Fruit fly (Drosophila melanogaster) whole organism, embryonic: ENCODE results near the gene Dhc64C.
A peak's percentile ranks its signal among the peaks of the same experiment; 100 is the strongest.

Experiments
- Ada2b ChIP-seq: fragments of 200-800 bp; sonication (Bioruptor generic); IDR thresholded peaks from 2 replicates; pipeline ENCODE4 v1.3.6; 2022; ENCODE audit warnings: missing biosample characterization, missing genetic modification characterization
- Bdp1 ChIP-seq: fragments of 200-800 bp; sonication (Bioruptor generic); optimal IDR thresholded peaks from 3 replicates; lab custom pipeline; 2016; ENCODE audit warnings: missing biosample characterization, missing genetic modification characterization
- Bgb ChIP-seq: fragments of 200-800 bp; sonication (Bioruptor generic); IDR thresholded peaks from 2 replicates; pipeline ENCODE4 v1.3.6; 2022; ENCODE audit warnings: missing biosample characterization, missing genetic modification characterization; ENCODE audit not compliant: partially characterized antibody
- CG14860 ChIP-seq: fragments of 200-800 bp; sonication (Bioruptor generic); IDR thresholded peaks from 3 replicates; pipeline ENCODE4 v1.3.6; 2022; ENCODE audit warnings: missing biosample characterization, missing genetic modification characterization; ENCODE audit not compliant: partially characterized antibody
- CG15601 ChIP-seq: fragments of 200-800 bp; sonication (Bioruptor generic); optimal IDR thresholded peaks from 3 replicates; lab custom pipeline; 2019; ENCODE audit warnings: missing biosample characterization, mild to moderate bottlenecking, missing genetic modification characterization, moderate library complexity
- CG16813 ChIP-seq: fragments of 200-800 bp; sonication (Bioruptor generic); IDR thresholded peaks from 3 replicates; pipeline ENCODE4 v1.3.6; 2022; ENCODE audit warnings: missing biosample characterization, missing genetic modification characterization; ENCODE audit not compliant: partially characterized antibody
- CG17328 ChIP-seq: fragments of 200-800 bp; sonication (Bioruptor generic); IDR thresholded peaks from 2 replicates; pipeline ENCODE4 v1.3.6; 2022; ENCODE audit warnings: missing biosample characterization, missing genetic modification characterization
- CG2116 ChIP-seq: fragments of 200-800 bp; sonication (Bioruptor generic); optimal IDR thresholded peaks from 3 replicates; lab custom pipeline; 2018; ENCODE audit warnings: missing biosample characterization, mild to moderate bottlenecking, missing genetic modification characterization
- CG32767 ChIP-seq: fragments of 200-800 bp; sonication (Bioruptor generic); IDR thresholded peaks from 2 replicates; pipeline ENCODE4 v1.3.6; 2022; ENCODE audit warnings: missing biosample characterization, missing genetic modification characterization
- CG32772 ChIP-seq: fragments of 200-800 bp; sonication (Bioruptor generic); IDR thresholded peaks from 2 replicates; pipeline ENCODE4 v1.3.6; 2022; ENCODE audit warnings: missing biosample characterization, missing genetic modification characterization
- CG34224 ChIP-seq: fragments of 200-800 bp; sonication (Bioruptor generic); IDR thresholded peaks from 3 replicates; pipeline ENCODE4 v1.3.6; 2022; ENCODE audit warnings: missing biosample characterization, missing genetic modification characterization; ENCODE audit not compliant: partially characterized antibody
- CG4617 ChIP-seq: fragments of 200-800 bp; sonication (Bioruptor generic); optimal IDR thresholded peaks from 3 replicates; lab custom pipeline; 2016; ENCODE audit warnings: missing biosample characterization, missing genetic modification characterization, borderline replicate concordance
- CG6254 ChIP-seq: fragments of 200-800 bp; sonication (Bioruptor generic); optimal IDR thresholded peaks from 3 replicates; lab custom pipeline; 2017; ENCODE audit warnings: mild to moderate bottlenecking, missing biosample characterization, missing genetic modification reagents, missing genetic modification characterization
- CG7372 ChIP-seq: fragments of 200-800 bp; sonication (Bioruptor generic); IDR thresholded peaks from 2 replicates; pipeline ENCODE4 v1.3.6; 2022; ENCODE audit warnings: missing biosample characterization, missing genetic modification characterization
- CoRest ChIP-seq: fragments of 200-800 bp; sonication (Bioruptor generic); optimal IDR thresholded peaks from 3 replicates; lab custom pipeline; 2018; ENCODE audit warnings: missing biosample characterization, mild to moderate bottlenecking, missing genetic modification characterization, moderate library complexity
- E2f1 ChIP-seq: fragments of 200-800 bp; sonication (Bioruptor generic); IDR thresholded peaks from 2 replicates; pipeline ENCODE4 v1.3.6; 2022; ENCODE audit warnings: missing biosample characterization, missing genetic modification characterization
- Ets65A ChIP-seq: fragments of 200-800 bp; sonication (Bioruptor generic); peaks from one replicate; lab custom pipeline; 2016; ENCODE audit warnings: missing biosample characterization, missing genetic modification characterization
- HLH3B ChIP-seq: fragments of 200-800 bp; sonication (Bioruptor generic); IDR thresholded peaks from 2 replicates; pipeline ENCODE4 v1.3.6; 2022; ENCODE audit warnings: missing biosample characterization, missing genetic modification characterization
- HLHmδ ChIP-seq: fragments of 200-800 bp; sonication (Bioruptor generic); optimal IDR thresholded peaks from 2 replicates; lab custom pipeline; 2018; ENCODE audit warnings: missing biosample characterization, mild to moderate bottlenecking, missing genetic modification characterization, moderate library complexity
- Hmr ChIP-seq: fragments of 200-800 bp; sonication (Bioruptor generic); optimal IDR thresholded peaks from 3 replicates; lab custom pipeline; 2017; ENCODE audit warnings: mild to moderate bottlenecking, missing biosample characterization, missing genetic modification reagents, missing genetic modification characterization
- Myb ChIP-seq: fragments of 200-800 bp; sonication (Bioruptor generic); optimal IDR thresholded peaks from 2 replicates; lab custom pipeline; 2016; ENCODE audit warnings: missing biosample characterization, missing genetic modification characterization
- NK7.1 ChIP-seq: fragments of 200-800 bp; sonication (Bioruptor generic); optimal IDR thresholded peaks from 3 replicates; lab custom pipeline; 2016; ENCODE audit warnings: missing biosample characterization, missing genetic modification characterization
- Nf-YA ChIP-seq: fragments of 200-800 bp; sonication (Bioruptor generic); IDR thresholded peaks from 2 replicates; pipeline ENCODE4 v1.3.6; 2022; ENCODE audit warnings: missing biosample characterization, missing genetic modification characterization
- Opbp ChIP-seq: fragments of 200-800 bp; sonication (Bioruptor generic); IDR thresholded peaks from 3 replicates; pipeline ENCODE4 v1.3.6; 2022; ENCODE audit warnings: missing biosample characterization, missing genetic modification characterization; ENCODE audit not compliant: partially characterized antibody
- Ravus ChIP-seq: fragments of 200-800 bp; sonication (Bioruptor generic); IDR thresholded peaks from 2 replicates; pipeline ENCODE4 v1.3.6; 2022; ENCODE audit warnings: missing biosample characterization, missing genetic modification characterization
- Sry-β ChIP-seq: fragments of 200-800 bp; sonication (Bioruptor generic); optimal IDR thresholded peaks from 2 replicates; lab custom pipeline; 2018; ENCODE audit warnings: missing biosample characterization, mild to moderate bottlenecking, missing genetic modification characterization, moderate library complexity
- Trl ChIP-seq, 3 experiments: fragments of >200 bp in 2 of 3; fragments of 200-800 bp in 1 of 3; sonication (Bioruptor generic) in 1 of 3; optimal IDR thresholded peaks; 2 replicates in 1 of 3; 3 replicates in 2 of 3; lab custom pipeline; 2016 to 2017; ENCODE audit warnings: missing biosample characterization in 1 of 3, missing genetic modification characterization in 1 of 3
- YL-1 ChIP-seq: fragments of 200-800 bp; sonication (Bioruptor generic); optimal IDR thresholded peaks from 3 replicates; lab custom pipeline; 2017; ENCODE audit warnings: missing biosample characterization, mild to moderate bottlenecking, missing genetic modification characterization
- al ChIP-seq: fragments of 200-800 bp; sonication (Bioruptor generic); IDR thresholded peaks from 2 replicates; pipeline ENCODE4 v1.3.6; 2022; ENCODE audit warnings: missing biosample characterization, missing genetic modification characterization
- az2 ChIP-seq: fragments of 200-800 bp; sonication (Bioruptor generic); optimal IDR thresholded peaks from 3 replicates; lab custom pipeline; 2016; ENCODE audit warnings: missing biosample characterization, missing genetic modification characterization
- bcd ChIP-seq: fragments of 200-800 bp; sonication (Bioruptor generic); optimal IDR thresholded peaks from 2 replicates; lab custom pipeline; 2017; ENCODE audit warnings: missing biosample characterization, mild to moderate bottlenecking, missing genetic modification characterization
- cg ChIP-seq: fragments of 200-800 bp; sonication (Bioruptor generic); optimal IDR thresholded peaks from 3 replicates; lab custom pipeline; 2019; ENCODE audit warnings: missing biosample characterization, mild to moderate bottlenecking, missing genetic modification characterization, moderate library complexity
- crc ChIP-seq: fragments of 200-800 bp; sonication (Bioruptor generic); optimal IDR thresholded peaks from 2 replicates; lab custom pipeline; 2016; ENCODE audit warnings: missing biosample characterization, missing genetic modification characterization
- cwo ChIP-seq: fragments of 200-800 bp; sonication (Bioruptor generic); optimal IDR thresholded peaks from 3 replicates; lab custom pipeline; 2017; ENCODE audit warnings: missing biosample characterization, missing genetic modification characterization, mild to moderate bottlenecking, moderate library complexity, missing genetic modification reagents
- dati ChIP-seq: fragments of 200-800 bp; sonication (Bioruptor generic); IDR thresholded peaks from 2 replicates; pipeline ENCODE4 v1.3.6; 2022; ENCODE audit warnings: missing biosample characterization, missing genetic modification characterization
- fu2 ChIP-seq: fragments of 200-800 bp; sonication (Bioruptor generic); optimal IDR thresholded peaks from 2 replicates; lab custom pipeline; 2016; ENCODE audit warnings: missing biosample characterization, missing genetic modification characterization
- hkb ChIP-seq, 2 experiments: fragments of 200-800 bp in 1 of 2; fragments of >200 bp in 1 of 2; sonication (Bioruptor generic) in 1 of 2; IDR thresholded peaks in 1 of 2; optimal IDR thresholded peaks in 1 of 2; 2 replicates each; pipeline versions ENCODE4 v1.3.6 to Lab custom; 2017 to 2022; ENCODE audit warnings: missing biosample characterization in 1 of 2, missing genetic modification characterization in 1 of 2
- insv ChIP-seq, 2 experiments: fragments of 200-800 bp; sonication (Bioruptor generic); optimal IDR thresholded peaks; 3 replicates each; lab custom pipeline; 2016 to 2018; ENCODE audit warnings: missing biosample characterization in 2 of 2, missing genetic modification characterization in 2 of 2
- kni ChIP-seq: fragments of 200-800 bp; sonication (Bioruptor generic); optimal IDR thresholded peaks from 3 replicates; lab custom pipeline; 2017; ENCODE audit warnings: mild to moderate bottlenecking, missing biosample characterization, missing genetic modification reagents, missing genetic modification characterization
- knrl ChIP-seq: fragments of 200-800 bp; sonication (Bioruptor generic); IDR thresholded peaks from 3 replicates; pipeline ENCODE4 v1.3.6; 2022; ENCODE audit warnings: missing biosample characterization, missing genetic modification characterization; ENCODE audit not compliant: partially characterized antibody
- nerfin-2 ChIP-seq: fragments of 200-800 bp; sonication (Bioruptor generic); IDR thresholded peaks from 2 replicates; pipeline ENCODE4 v1.3.6; 2022; ENCODE audit warnings: missing biosample characterization, missing genetic modification characterization; ENCODE audit not compliant: partially characterized antibody
- pfk ChIP-seq: fragments of 200-800 bp; sonication (Bioruptor generic); optimal IDR thresholded peaks from 2 replicates; lab custom pipeline; 2018; ENCODE audit warnings: missing biosample characterization, mild to moderate bottlenecking, missing genetic modification characterization, moderate library complexity
- pnt ChIP-seq: fragments of 200-800 bp; sonication (Bioruptor generic); optimal IDR thresholded peaks from 3 replicates; lab custom pipeline; 2016; ENCODE audit warnings: missing biosample characterization, missing genetic modification characterization
- psq ChIP-seq: fragments of 200-800 bp; sonication (Bioruptor generic); optimal IDR thresholded peaks from 2 replicates; lab custom pipeline; 2017; ENCODE audit warnings: missing biosample characterization, missing genetic modification characterization
- repo ChIP-seq: fragments of 200-800 bp; sonication (Bioruptor generic); optimal IDR thresholded peaks from 2 replicates; lab custom pipeline; 2016; ENCODE audit warnings: missing biosample characterization, missing genetic modification characterization
- sd ChIP-seq: fragments of 200-800 bp; sonication (Bioruptor generic); optimal IDR thresholded peaks from 3 replicates; lab custom pipeline; 2018; ENCODE audit warnings: missing biosample characterization, mild to moderate bottlenecking, missing genetic modification characterization, moderate library complexity
- shn ChIP-seq: fragments of 200-800 bp; sonication (Bioruptor generic); optimal IDR thresholded peaks from 3 replicates; lab custom pipeline; 2016; ENCODE audit warnings: missing biosample characterization, missing genetic modification characterization
- sob ChIP-seq: fragments of 200-800 bp; sonication (Bioruptor generic); IDR thresholded peaks from 2 replicates; pipeline ENCODE4 v1.3.6; 2022; ENCODE audit warnings: missing biosample characterization, missing genetic modification characterization
- trem ChIP-seq: fragments of 200-800 bp; optimal IDR thresholded peaks from 3 replicates; lab custom pipeline; 2019; ENCODE audit warnings: missing biosample characterization, mild to moderate bottlenecking, missing genetic modification characterization, moderate library complexity

The Dhc64C gene

DNA sequence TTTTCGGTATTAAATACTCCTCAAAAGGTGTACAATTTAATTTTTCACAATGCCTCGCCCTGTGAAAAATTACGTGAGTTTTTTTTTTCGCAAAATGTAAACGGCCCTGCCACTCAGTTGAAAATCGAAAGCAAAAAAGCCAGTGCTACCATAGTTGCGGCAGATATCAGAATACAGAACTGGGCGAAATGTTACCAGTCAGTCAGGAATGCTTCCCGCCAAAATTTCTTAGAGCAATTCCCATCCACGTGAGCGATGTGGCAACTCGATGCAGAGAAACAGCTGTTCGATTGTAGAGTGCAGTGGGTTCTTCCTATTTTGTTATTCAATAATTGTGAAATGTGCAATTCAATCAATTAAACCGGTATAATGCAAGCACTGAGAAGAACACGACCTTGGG, at the start of gene Dhc64C, which contains the start of gene LeuRS-m (continued):
- TF ChIP-seq E2f1 (peak; percentile 100), sob (GFP tag; lab: Robert Waterston, UW) (peak; percentile 56), kni (peak; percentile 17), CG17328 (GFP tag; lab: Robert Waterston, UW) (no peak), CG7372 (GFP tag; lab: Robert Waterston, UW) (no peak), CG14860 (GFP tag; lab: Robert Waterston, UW) (peak; percentile 65), hkb (optimal IDR thresholded peaks at IDR 0.05; lab: Kevin White, UChicago) (peak; percentile 71), hkb (GFP tag; IDR thresholded peaks at IDR 0.05; lab: Robert Waterston, UW) (no peak), repo (GFP tag; lab: Kevin White, UChicago) (peak; percentile 64), CoRest (tag; lab: Kevin White, UChicago) (peak; percentile 39), az2 (peak; percentile 7), nerfin-2 (GFP tag; lab: Robert Waterston, UW) (peak; percentile 54; the same call in 1 of the 2 replicates), CG16813 (GFP tag; lab: Robert Waterston, UW) (peak; percentile 74), CG4617 (GFP tag; lab: Kevin White, UChicago) (peak; percentile 69), HLHmδ (GFP tag; lab: Kevin White, UChicago) (no peak), CG15601 (peak; percentile 66), CG34224 (peak; percentile 24; the same call in 1 of the 3 replicates), CG6254 (GFP tag; lab: Kevin White, UChicago) (no peak), Nf-YA (GFP tag; lab: Robert Waterston, UW) (peak; percentile 30; the same call in 1 of the 2 replicates), pnt (GFP tag; lab: Kevin White, UChicago) (no peak), shn (GFP tag; lab: Kevin White, UChicago) (peak; percentile 52), Ada2b (GFP tag; lab: Robert Waterston, UW) (peak; percentile 56), dati (no peak), Ets65A (GFP tag; lab: Kevin White, UChicago) (peak; percentile 95), YL-1 (peak; percentile 87), CG2116 (GFP tag; lab: Kevin White, UChicago) (peak; percentile 100), Opbp (GFP tag; lab: Robert Waterston, UW) (peak; percentile 68; the same call in 2 of the 3 replicates), Trl (optimal IDR thresholded peaks at IDR 0.05; lab: Kevin White, UChicago) (no peak), Trl (GFP tag; optimal IDR thresholded peaks at IDR 0.05; lab: Kevin White, UChicago) (peak; percentile 16), knrl (GFP tag; lab: Robert Waterston, UW) (peak; percentile 69), insv (GFP tag; optimal IDR thresholded peaks at IDR 0.05; lab: Kevin White, UChicago) (peak in 1 of 2 experiments; percentile 81), bcd (no peak), Ravus (no peak), Bgb (GFP tag; lab: Robert Waterston, UW) (peak; percentile 70; the same call in 1 of the 2 replicates), Hmr (GFP tag; lab: Kevin White, UChicago) (peak; percentile 62), trem (tag; lab: Kevin White, UChicago) (peak; percentile 86), CG32772 (GFP tag; lab: Robert Waterston, UW) (peak; percentile 54; the same call in 1 of the 2 replicates), psq (GFP tag; lab: Kevin White, UChicago) (no peak), Bdp1 (peak; percentile 2), sd (tag; lab: Kevin White, UChicago) (no peak), cg (GFP tag; lab: Kevin White, UChicago) (no peak), fu2 (GFP tag; lab: Kevin White, UChicago) (peak; percentile 14), cwo (GFP tag; lab: Kevin White, UChicago) (no peak), al (0 out of 2 replicates have a peak, but pooled peaks have one; percentile 35), Myb (GFP tag; lab: Kevin White, UChicago) (peak; percentile 63), pfk (no peak), NK7.1 (no peak), Sry-β (GFP tag; lab: Kevin White, UChicago) (no peak), crc (no peak), HLH3B (GFP tag; lab: Robert Waterston, UW) (no peak), CG32767 (GFP tag; lab: Robert Waterston, UW) (no peak)
